Fruit fly (Drosophila melanogaster): ENCODE data around the gene Blos2.
A peak's percentile ranks its signal among the peaks of the same experiment; 100 is the strongest.

Blos2 gene

DNA sequence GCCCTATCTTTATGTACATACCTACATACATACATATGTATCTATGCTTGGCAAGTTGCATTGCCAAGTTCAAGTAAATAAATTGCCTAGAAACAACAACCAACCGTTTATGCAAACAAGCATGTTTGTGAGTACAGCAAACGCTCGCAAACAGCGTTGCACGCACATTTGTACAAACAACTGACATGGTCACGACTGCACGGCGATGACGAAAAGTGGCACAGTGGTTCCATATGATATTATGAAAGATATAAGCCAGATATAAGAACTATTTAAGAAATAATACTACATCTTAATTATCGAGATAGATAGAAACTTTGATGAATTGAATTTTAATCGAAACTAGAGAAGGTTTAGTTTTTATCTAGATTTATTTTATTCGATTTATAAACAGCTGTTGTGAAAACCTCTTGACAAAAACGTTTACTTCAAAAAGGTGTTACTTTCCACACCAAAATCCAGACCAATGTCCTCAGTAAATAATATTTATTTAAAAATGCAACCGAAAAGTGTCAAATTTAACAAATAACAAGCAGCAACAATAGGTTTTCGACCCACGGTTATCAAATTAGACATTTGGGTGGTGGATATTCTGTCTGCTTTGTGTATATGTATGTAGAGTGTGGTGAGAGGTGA, 28.6 kb downstream of the Blos2 start (continued):
- TF ChIP-seq CHES-1-like (GFP tag; optimal IDR thresholded peaks at IDR 0.05): peak; percentile 75
- peak; percentile 90 for TF ChIP-seq CG8388 (GFP tag; optimal IDR thresholded peaks at IDR 0.05)
- TF ChIP-seq slou (GFP tag; optimal IDR thresholded peaks at IDR 0.05): peak; percentile 40
- no peak for TF ChIP-seq Doc3 (GFP tag; IDR thresholded peaks at IDR 0.05; ENCODE audit: partially characterized antibody)
- peak; percentile 87 for TF ChIP-seq cwo (GFP tag; optimal IDR thresholded peaks at IDR 0.05)
- no peak for TF ChIP-seq Fer2 (tag; optimal IDR thresholded peaks at IDR 0.05)
- no peak for TF ChIP-seq schlank (tag; optimal IDR thresholded peaks at IDR 0.05)
- peak; percentile 77 for TF ChIP-seq HmgZ (tag; optimal IDR thresholded peaks at IDR 0.05)
- peak; percentile 82 for TF ChIP-seq Ada2b (GFP tag; IDR thresholded peaks at IDR 0.05)
- peak; percentile 86 for TF ChIP-seq unpg (GFP tag; optimal IDR thresholded peaks at IDR 0.05)
- TF ChIP-seq seq (GFP tag; IDR thresholded peaks at IDR 0.05): peak; percentile 85
- TF ChIP-seq Dad (GFP tag; optimal IDR thresholded peaks at IDR 0.05): peak; percentile 63
- peak; percentile 62 for TF ChIP-seq D19B (GFP tag; optimal IDR thresholded peaks at IDR 0.05)
- TF ChIP-seq cato (GFP tag; optimal IDR thresholded peaks at IDR 0.05; ENCODE audit: borderline replicate concordance): peak; percentile 82
- peak; percentile 96 for TF ChIP-seq CG12659 (GFP tag; optimal IDR thresholded peaks at IDR 0.05)
- peak; percentile 80 for TF ChIP-seq tx (GFP tag; optimal IDR thresholded peaks at IDR 0.05)
- peak; percentile 70 for TF ChIP-seq CG34376 (GFP tag; optimal IDR thresholded peaks at IDR 0.05)
- TF ChIP-seq CG7372 (GFP tag; IDR thresholded peaks at IDR 0.05): peak; percentile 72; the same call in 1 of the 2 replicates
- TF ChIP-seq CG1529 (GFP tag; optimal IDR thresholded peaks at IDR 0.05): peak; percentile 94
- TF ChIP-seq ro (GFP tag; IDR thresholded peaks at IDR 0.05): peak; percentile 71; the same call in 1 of the 2 replicates
- TF ChIP-seq zfh1 (GFP tag; IDR thresholded peaks at IDR 0.05): peak; percentile 88
- peak; percentile 91 for TF ChIP-seq Asciz (GFP tag; optimal IDR thresholded peaks at IDR 0.05)
- TF ChIP-seq CG30431 (GFP tag; optimal IDR thresholded peaks at IDR 0.05): peak; percentile 87
- TF ChIP-seq CG8290 (GFP tag; optimal IDR thresholded peaks at IDR 0.05): peak; percentile 45
- TF ChIP-seq CG8290 (tag; optimal IDR thresholded peaks at IDR 0.05): peak; percentile 52 to 73
- peak; percentile 79 for TF ChIP-seq onecut (GFP tag; IDR thresholded peaks at IDR 0.05)
- peak; percentile 90 for TF ChIP-seq kay (GFP tag; optimal IDR thresholded peaks at IDR 0.05)
- peak; percentile 63 for TF ChIP-seq sens-2 (GFP tag; IDR thresholded peaks at IDR 0.05)
- TF ChIP-seq CG31441 (GFP tag; IDR thresholded peaks at IDR 0.05): peak; percentile 97
- peak; percentile 94 for TF ChIP-seq CG30403 (GFP tag; optimal IDR thresholded peaks at IDR 0.05)
- peak; percentile 34 for TF ChIP-seq pb (GFP tag; optimal IDR thresholded peaks at IDR 0.05)
- TF ChIP-seq tgo (GFP tag; IDR thresholded peaks at IDR 0.05): peak; percentile 83; the same call in 2 of the 3 replicates
- TF ChIP-seq CG2202 (tag; optimal IDR thresholded peaks at IDR 0.05): peak; percentile 86
- no peak for TF ChIP-seq CG8478 (optimal IDR thresholded peaks at IDR 0.05)
- TF ChIP-seq otp (GFP tag; IDR thresholded peaks at IDR 0.05): peak; percentile 91
- TF ChIP-seq sens (GFP tag): peak; percentile 99
- TF ChIP-seq slp2 (GFP tag; optimal IDR thresholded peaks at IDR 0.05): peak; percentile 80
- peak; percentile 44; the same call in 1 of the 2 replicates for TF ChIP-seq Gsc (GFP tag; IDR thresholded peaks at IDR 0.05)
- TF ChIP-seq CG14667 (GFP tag; IDR thresholded peaks at IDR 0.05): peak; percentile 67; the same call in 1 of the 2 replicates
- peak; percentile 91 for TF ChIP-seq Hr3 (GFP tag; optimal IDR thresholded peaks at IDR 0.05)
- peak; percentile 54; the same call in 1 of the 2 replicates for TF ChIP-seq CG10321 (GFP tag; IDR thresholded peaks at IDR 0.05)
- TF ChIP-seq CG4730 (GFP tag; IDR thresholded peaks at IDR 0.05): peak; percentile 49
- peak; percentile 82 for TF ChIP-seq kah (GFP tag; optimal IDR thresholded peaks at IDR 0.05)
- TF ChIP-seq CG12071 (GFP tag; optimal IDR thresholded peaks at IDR 0.05): peak; percentile 74
- peak; percentile 43; the same call in 1 of the 3 replicates for TF ChIP-seq HLH4C (GFP tag; IDR thresholded peaks at IDR 0.05; ENCODE audit: partially characterized antibody)
- peak; percentile 54 for TF ChIP-seq H2.0 (GFP tag; IDR thresholded peaks at IDR 0.05)
- peak; percentile 93 for TF ChIP-seq Sox102F (GFP tag; optimal IDR thresholded peaks at IDR 0.05)
- peak; percentile 91 for TF ChIP-seq CG11723 (GFP tag; optimal IDR thresholded peaks at IDR 0.05)
- peak; percentile 82 for TF ChIP-seq bab2 (GFP tag; optimal IDR thresholded peaks at IDR 0.05)
- no peak for TF ChIP-seq bigmax (GFP tag; optimal IDR thresholded peaks at IDR 0.05)
- TF ChIP-seq CrebB (tag; optimal IDR thresholded peaks at IDR 0.05): peak; percentile 26
